Fruit fly (Drosophila melanogaster) whole organism, embryonic: Measurements from ENCODE around the gene CG43179.
A peak's percentile ranks its signal among the peaks of the same experiment; 100 is the strongest.

Experiments
- CG10209 ChIP-seq: fragments of 200-800 bp; sonication (Bioruptor generic); optimal IDR thresholded peaks from 3 replicates; lab custom pipeline; 2017; ENCODE audit warnings: missing biosample characterization, mild to moderate bottlenecking, missing genetic modification characterization, missing genetic modification reagents
- CG10267 ChIP-seq: fragments of 200-800 bp; sonication (Bioruptor generic); optimal IDR thresholded peaks from 2 replicates; lab custom pipeline; 2018; ENCODE audit warnings: missing biosample characterization, mild to moderate bottlenecking, missing genetic modification characterization, moderate library complexity
- CG13424 ChIP-seq: fragments of 200-800 bp; sonication (Bioruptor generic); optimal IDR thresholded peaks from 2 replicates; lab custom pipeline; 2019; ENCODE audit warnings: missing biosample characterization, mild to moderate bottlenecking, missing genetic modification characterization, moderate library complexity
- CG13775 ChIP-seq: fragments of 200-800 bp; sonication (Bioruptor generic); optimal IDR thresholded peaks from 3 replicates; lab custom pipeline; 2017; ENCODE audit warnings: missing biosample characterization, mild to moderate bottlenecking, missing genetic modification characterization
- CG14441 ChIP-seq: fragments of 200-800 bp; sonication (Bioruptor generic); IDR thresholded peaks from 2 replicates; pipeline ENCODE4 v1.3.6; 2022; ENCODE audit warnings: missing biosample characterization, missing genetic modification characterization
- CG14965 ChIP-seq: fragments of 200-800 bp; sonication (Bioruptor generic); optimal IDR thresholded peaks from 2 replicates; lab custom pipeline; 2016; ENCODE audit warnings: missing biosample characterization, missing genetic modification characterization, borderline replicate concordance
- CG15601 ChIP-seq: fragments of 200-800 bp; sonication (Bioruptor generic); optimal IDR thresholded peaks from 3 replicates; lab custom pipeline; 2019; ENCODE audit warnings: missing biosample characterization, mild to moderate bottlenecking, missing genetic modification characterization, moderate library complexity
- CG1647 ChIP-seq: fragments of 200-800 bp; sonication (Bioruptor generic); optimal IDR thresholded peaks from 3 replicates; lab custom pipeline; 2016; ENCODE audit warnings: missing biosample characterization, missing genetic modification characterization
- CG30403 ChIP-seq: fragments of 200-800 bp; sonication (Bioruptor generic); optimal IDR thresholded peaks from 3 replicates; lab custom pipeline; 2016; ENCODE audit warnings: missing biosample characterization, missing genetic modification characterization
- CG4360 ChIP-seq: fragments of 200-800 bp; sonication (Bioruptor generic); IDR thresholded peaks from 2 replicates; pipeline ENCODE4 v1.3.6; 2022; ENCODE audit warnings: missing biosample characterization, missing genetic modification characterization
- CG43689 ChIP-seq: fragments of 200-800 bp; sonication (Bioruptor generic); IDR thresholded peaks from 2 replicates; pipeline ENCODE4 v1.3.6; 2022; ENCODE audit warnings: missing biosample characterization, missing genetic modification characterization
- CG6813 ChIP-seq: fragments of 200-800 bp; sonication (Bioruptor generic); optimal IDR thresholded peaks from 2 replicates; lab custom pipeline; 2017; ENCODE audit warnings: missing biosample characterization, missing genetic modification characterization, mild to moderate bottlenecking, moderate library complexity, missing genetic modification reagents
- CG7839 ChIP-seq: fragments of 200-800 bp; sonication (Bioruptor generic); optimal IDR thresholded peaks from 3 replicates; lab custom pipeline; 2018; ENCODE audit warnings: missing biosample characterization, mild to moderate bottlenecking, missing genetic modification characterization, moderate library complexity
- CG8944 ChIP-seq: fragments of 200-800 bp; sonication (Bioruptor generic); optimal IDR thresholded peaks from 3 replicates; lab custom pipeline; 2016; ENCODE audit warnings: missing biosample characterization, missing genetic modification characterization
- CTCF ChIP-seq: fragments of 200-800 bp; sonication (Bioruptor generic); optimal IDR thresholded peaks from 2 replicates; lab custom pipeline; 2017; ENCODE audit warnings: missing biosample characterization, mild to moderate bottlenecking, missing genetic modification characterization, moderate library complexity
- CkIIα-i1 ChIP-seq: fragments of 200-800 bp; sonication (Bioruptor generic); IDR thresholded peaks from 2 replicates; pipeline ENCODE4 v1.3.6; 2022; ENCODE audit warnings: missing biosample characterization, missing genetic modification characterization
- D ChIP-seq, 2 experiments: fragments of 200-800 bp in 1 of 2; fragments of >200 bp in 1 of 2; sonication (Bioruptor generic) in 1 of 2; optimal IDR thresholded peaks; 2 replicates in 1 of 2; 3 replicates in 1 of 2; lab custom pipeline; 2017; ENCODE audit warnings: mild to moderate bottlenecking in 1 of 2, missing biosample characterization in 1 of 2, missing genetic modification characterization in 1 of 2, missing genetic modification reagents in 1 of 2
- Dip3 ChIP-seq: fragments of 200-800 bp; sonication (Bioruptor generic); optimal IDR thresholded peaks from 3 replicates; lab custom pipeline; 2016; ENCODE audit warnings: missing biosample characterization, missing genetic modification characterization
- Doc3 ChIP-seq: fragments of 200-800 bp; sonication (Bioruptor generic); IDR thresholded peaks from 3 replicates; pipeline ENCODE4 v1.3.6; 2022; ENCODE audit warnings: missing biosample characterization, missing genetic modification characterization; ENCODE audit not compliant: partially characterized antibody
- GATAe ChIP-seq: fragments of 200-800 bp; sonication (Bioruptor generic); conservative IDR thresholded peaks from 2 replicates; pipeline ENCODE4 v1.3.6; 2022; ENCODE audit warnings: missing biosample characterization, missing genetic modification characterization
- H2.0 ChIP-seq: fragments of 200-800 bp; sonication (Bioruptor generic); IDR thresholded peaks from 2 replicates; pipeline ENCODE4 v1.3.6; 2022; ENCODE audit warnings: missing biosample characterization, missing genetic modification characterization
- Hr3 ChIP-seq: fragments of 200-800 bp; sonication (Bioruptor generic); optimal IDR thresholded peaks from 3 replicates; lab custom pipeline; 2016; ENCODE audit warnings: missing biosample characterization, missing genetic modification characterization
- Kr ChIP-seq: fragments of 200-800 bp; sonication (Bioruptor generic); optimal IDR thresholded peaks from 2 replicates; lab custom pipeline; 2017; ENCODE audit warnings: missing biosample characterization, mild to moderate bottlenecking, missing genetic modification characterization
- Max ChIP-seq: fragments of 200-800 bp; sonication (Bioruptor generic); optimal IDR thresholded peaks from 2 replicates; lab custom pipeline; 2016; ENCODE audit warnings: missing biosample characterization, mild to moderate bottlenecking, missing genetic modification characterization
- Meics ChIP-seq: fragments of 200-800 bp; sonication (Bioruptor generic); optimal IDR thresholded peaks from 2 replicates; lab custom pipeline; 2017; ENCODE audit warnings: missing biosample characterization, mild to moderate bottlenecking, missing genetic modification characterization
- Mes4 ChIP-seq: fragments of 200-800 bp; sonication (Bioruptor generic); optimal IDR thresholded peaks from 2 replicates; lab custom pipeline; 2016; ENCODE audit warnings: missing biosample characterization, missing genetic modification characterization
- Mrtf ChIP-seq: fragments of 200-800 bp; sonication (Bioruptor generic); IDR thresholded peaks from 3 replicates; pipeline ENCODE4 v1.3.6; 2022; ENCODE audit warnings: missing biosample characterization, missing genetic modification characterization
- Nf-YB ChIP-seq: fragments of 200-800 bp; sonication (Bioruptor generic); optimal IDR thresholded peaks from 3 replicates; lab custom pipeline; 2019; ENCODE audit warnings: missing biosample characterization, mild to moderate bottlenecking, missing genetic modification characterization, moderate library complexity
- Sox102F ChIP-seq: fragments of 200-800 bp; sonication (Bioruptor generic); optimal IDR thresholded peaks from 2 replicates; lab custom pipeline; 2018; ENCODE audit warnings: missing biosample characterization, mild to moderate bottlenecking, missing genetic modification characterization, moderate library complexity
- Sry-β ChIP-seq: fragments of 200-800 bp; sonication (Bioruptor generic); optimal IDR thresholded peaks from 2 replicates; lab custom pipeline; 2018; ENCODE audit warnings: missing biosample characterization, mild to moderate bottlenecking, missing genetic modification characterization, moderate library complexity
- crol ChIP-seq: fragments of 200-800 bp; sonication (Bioruptor generic); IDR thresholded peaks from 2 replicates; pipeline ENCODE4 v1.3.6; 2022; ENCODE audit warnings: missing biosample characterization, missing genetic modification characterization
- dimm ChIP-seq: fragments of 200-800 bp; sonication (Bioruptor generic); IDR thresholded peaks from 2 replicates; pipeline ENCODE4 v1.3.6; 2022; ENCODE audit warnings: missing biosample characterization, missing genetic modification characterization
- fd96Cb ChIP-seq: fragments of 200-800 bp; sonication (Bioruptor generic); optimal IDR thresholded peaks from 2 replicates; lab custom pipeline; 2018; ENCODE audit warnings: missing biosample characterization, mild to moderate bottlenecking, missing genetic modification characterization, moderate library complexity
- gcm ChIP-seq: fragments of 200-800 bp; sonication (Bioruptor generic); optimal IDR thresholded peaks from 2 replicates; lab custom pipeline; 2019; ENCODE audit warnings: missing biosample characterization, mild to moderate bottlenecking, missing genetic modification characterization, moderate library complexity
- ind ChIP-seq: fragments of 200-800 bp; sonication (Bioruptor generic); optimal IDR thresholded peaks from 3 replicates; lab custom pipeline; 2016; ENCODE audit warnings: missing biosample characterization, missing genetic modification characterization
- klu ChIP-seq: fragments of 200-800 bp; sonication (Bioruptor generic); IDR thresholded peaks from 2 replicates; pipeline ENCODE4 v1.3.6; 2022; ENCODE audit warnings: missing biosample characterization, missing genetic modification characterization
- knrl ChIP-seq: fragments of 200-800 bp; sonication (Bioruptor generic); IDR thresholded peaks from 3 replicates; pipeline ENCODE4 v1.3.6; 2022; ENCODE audit warnings: missing biosample characterization, missing genetic modification characterization; ENCODE audit not compliant: partially characterized antibody
- lab ChIP-seq: fragments of 200-800 bp; sonication (Bioruptor generic); optimal IDR thresholded peaks from 3 replicates; lab custom pipeline; 2017; ENCODE audit warnings: missing biosample characterization, missing genetic modification characterization, mild to moderate bottlenecking, moderate library complexity, missing genetic modification reagents
- luna ChIP-seq: fragments of 200-800 bp; sonication (Bioruptor generic); optimal IDR thresholded peaks from 2 replicates; lab custom pipeline; 2016; ENCODE audit warnings: missing biosample characterization, missing genetic modification characterization
- mam ChIP-seq: fragments of 200-800 bp; sonication (Bioruptor generic); optimal IDR thresholded peaks from 3 replicates; lab custom pipeline; 2016; ENCODE audit warnings: missing biosample characterization, missing genetic modification characterization
- nmo ChIP-seq: fragments of 200-800 bp; sonication (Bioruptor generic); optimal IDR thresholded peaks from 2 replicates; lab custom pipeline; 2018; ENCODE audit warnings: missing biosample characterization, mild to moderate bottlenecking, missing genetic modification characterization, moderate library complexity
- onecut ChIP-seq: fragments of 200-800 bp; sonication (Bioruptor generic); IDR thresholded peaks from 2 replicates; pipeline ENCODE4 v1.3.6; 2022; ENCODE audit warnings: missing biosample characterization, missing genetic modification characterization
- pan ChIP-seq, 4 experiments: fragments of >200 bp in 3 of 4; fragments of 200-800 bp in 1 of 4; sonication (Bioruptor generic) in 1 of 4; optimal IDR thresholded peaks in 3 of 4; IDR thresholded peaks in 1 of 4; 2 replicates each; pipeline versions ENCODE4 v1.3.6 to Lab custom; 2017 to 2022; ENCODE audit warnings: missing biosample characterization in 2 of 4, missing genetic modification characterization in 2 of 4, mixed read lengths in 1 of 4
- slp2 ChIP-seq: fragments of 200-800 bp; sonication (Bioruptor generic); optimal IDR thresholded peaks from 2 replicates; lab custom pipeline; 2016; ENCODE audit warnings: missing biosample characterization, missing genetic modification characterization
- tap ChIP-seq: fragments of 200-800 bp; optimal IDR thresholded peaks from 3 replicates; lab custom pipeline; 2019; ENCODE audit warnings: missing biosample characterization, mild to moderate bottlenecking, missing genetic modification characterization, moderate library complexity
- tll ChIP-seq, 2 experiments: fragments of 200-800 bp in 1 of 2; fragments of >200 bp in 1 of 2; sonication (Bioruptor generic) in 1 of 2; optimal IDR thresholded peaks; 2 replicates each; lab custom pipeline; 2017 to 2019; ENCODE audit warnings: missing biosample characterization in 2 of 2, missing genetic modification characterization in 2 of 2, mild to moderate bottlenecking in 1 of 2, moderate library complexity in 1 of 2
- z ChIP-seq: fragments of 200-800 bp; sonication (Bioruptor generic); IDR thresholded peaks from 3 replicates; pipeline ENCODE4 v1.3.6; 2022; ENCODE audit warnings: missing biosample characterization, missing genetic modification characterization

The CG43179 gene

DNA sequence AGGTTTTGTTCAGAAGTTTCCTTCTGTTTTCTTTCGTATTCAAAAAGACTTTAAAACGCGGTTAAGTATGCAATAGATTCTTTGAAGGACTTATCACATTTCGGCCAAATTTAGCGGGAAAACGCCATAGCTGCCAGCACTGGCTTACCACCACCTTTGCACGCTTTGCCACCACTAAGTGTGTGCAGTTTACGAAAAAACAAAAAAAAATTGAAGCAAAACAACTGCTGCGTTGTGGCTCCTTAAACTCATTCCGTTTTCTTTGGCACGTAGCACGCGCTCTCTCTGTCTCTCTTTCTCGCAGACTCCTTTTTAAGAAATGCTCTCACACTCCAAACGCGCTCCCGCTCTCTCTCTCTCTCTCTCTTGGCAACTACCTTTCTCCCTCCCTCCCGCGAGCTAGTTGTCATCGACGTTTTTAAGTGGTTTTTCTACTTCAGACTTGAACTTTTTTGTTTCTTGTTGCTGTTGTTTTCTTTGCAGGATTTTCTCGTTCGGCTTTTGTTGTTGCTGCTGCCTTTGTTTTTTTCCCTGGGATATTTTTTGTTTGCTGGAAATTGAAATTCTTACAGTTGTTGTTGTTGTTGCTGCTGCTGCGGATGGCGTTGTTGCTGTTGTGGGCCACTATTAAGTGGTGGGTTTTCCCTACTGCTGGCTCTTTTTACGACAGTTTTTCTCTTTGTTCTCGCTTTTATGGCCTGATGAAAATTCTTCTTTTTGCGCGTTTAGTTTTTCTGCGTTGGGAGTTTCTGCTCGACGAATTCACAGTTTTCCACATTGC, 22.8 kb downstream of the CG43179 start (continued):
- TF ChIP-seq z (GFP tag; lab: Robert Waterston, UW) (peak; percentile 79; the same call in 2 of the 3 replicates), onecut (GFP tag; lab: Robert Waterston, UW) (peak; percentile 43; the same call in 1 of the 2 replicates), CkIIα-i1 (GFP tag; lab: Robert Waterston, UW) (no peak), CTCF (no peak), Kr (GFP tag; lab: Kevin White, UChicago) (no peak), CG7839 (tag; lab: Kevin White, UChicago) (no peak), CG1647 (no peak), Nf-YB (GFP tag; lab: Kevin White, UChicago) (no peak), pan (optimal IDR thresholded peaks at IDR 0.05; lab: Kevin White, UChicago) (no peak), pan (GFP tag; optimal IDR thresholded peaks at IDR 0.05 in 1 of 2, IDR thresholded peaks at IDR 0.05 in 1 of 2) (peak in 1 of 2 experiments; percentile 17), H2.0 (GFP tag; lab: Robert Waterston, UW) (no peak), Hr3 (GFP tag; lab: Kevin White, UChicago) (no peak), CG43689 (GFP tag; lab: Robert Waterston, UW) (no peak), CG4360 (peak; percentile 98), CG15601 (tag; lab: Kevin White, UChicago) (no peak), Mes4 (no peak), tap (tag; lab: Kevin White, UChicago) (no peak), CG14441 (GFP tag; lab: Robert Waterston, UW) (no peak), Doc3 (GFP tag; lab: Robert Waterston, UW) (no peak), Meics (no peak), Mrtf (GFP tag; lab: Robert Waterston, UW) (no peak), Sry-β (GFP tag; lab: Kevin White, UChicago) (peak; percentile 96), CG6813 (GFP tag; lab: Kevin White, UChicago) (no peak), ind (no peak), CG8944 (GFP tag; lab: Kevin White, UChicago) (no peak), Sox102F (GFP tag; lab: Kevin White, UChicago) (peak; percentile 3)
- TF ChIP-seq, all 482 proteins: peak for 74

DNA sequence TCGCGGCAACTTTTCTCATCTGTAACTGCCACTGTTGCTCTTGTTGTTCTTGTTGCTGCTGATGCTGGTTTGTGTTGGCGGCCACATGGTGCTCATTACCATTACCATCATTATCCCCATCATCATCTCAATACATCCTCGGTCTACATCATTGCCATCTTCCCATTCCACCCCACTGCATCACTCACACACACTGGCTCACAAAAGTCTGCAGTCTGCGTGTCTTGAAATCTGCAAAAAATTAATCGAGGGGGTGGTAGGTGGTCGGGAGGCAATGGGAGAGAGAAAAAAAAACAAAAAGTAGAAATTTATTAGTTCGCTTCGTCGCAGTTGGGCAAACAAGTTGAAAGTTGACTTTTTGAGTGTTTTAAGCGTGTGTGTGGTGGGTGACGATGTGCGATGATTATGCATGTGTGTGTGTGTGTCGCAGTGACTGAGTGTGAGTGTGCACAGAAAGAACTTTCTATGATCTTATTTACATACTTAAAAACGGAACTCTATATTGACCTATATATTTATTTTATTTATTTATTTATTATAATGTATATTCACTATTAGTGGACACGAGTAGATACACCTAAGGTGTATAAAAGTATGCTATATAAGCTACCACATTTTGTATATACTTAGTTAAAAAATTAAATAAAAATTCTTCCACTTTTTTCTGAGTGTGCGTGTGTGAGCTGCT, 23.5 kb downstream of the CG43179 start:
- TF ChIP-seq tll (GFP tag; optimal IDR thresholded peaks at IDR 0.05; lab: Kevin White, UChicago) (no peak), nmo (GFP tag; lab: Kevin White, UChicago) (peak; percentile 14), mam (GFP tag; lab: Kevin White, UChicago) (no peak), crol (GFP tag; lab: Robert Waterston, UW) (no peak), slp2 (no peak), Mrtf (GFP tag; lab: Robert Waterston, UW) (no peak), CG13775 (GFP tag; lab: Kevin White, UChicago) (peak; percentile 9), CG10267 (tag; lab: Kevin White, UChicago) (peak; percentile 22), Dip3 (no peak), CG13424 (peak; percentile 35), CG10209 (GFP tag; lab: Kevin White, UChicago) (no peak), knrl (GFP tag; lab: Robert Waterston, UW) (no peak), Max (peak; percentile 11), CG30403 (GFP tag; lab: Kevin White, UChicago) (peak; percentile 22), gcm (no peak), dimm (GFP tag; lab: Robert Waterston, UW) (no peak), fd96Cb (no peak), luna (GFP tag; lab: Kevin White, UChicago) (no peak), lab (GFP tag; lab: Kevin White, UChicago) (peak; percentile 60), D (optimal IDR thresholded peaks at IDR 0.05; lab: Kevin White, UChicago) (no peak), D (GFP tag; optimal IDR thresholded peaks at IDR 0.05; lab: Kevin White, UChicago) (peak; percentile 41), klu (no peak), GATAe (GFP tag; lab: Robert Waterston, UW) (no peak), CG14965 (GFP tag; lab: Kevin White, UChicago) (no peak)
